Fruit fly (Drosophila melanogaster): ENCODE data around the gene mbm.

The mbm gene

DNA sequence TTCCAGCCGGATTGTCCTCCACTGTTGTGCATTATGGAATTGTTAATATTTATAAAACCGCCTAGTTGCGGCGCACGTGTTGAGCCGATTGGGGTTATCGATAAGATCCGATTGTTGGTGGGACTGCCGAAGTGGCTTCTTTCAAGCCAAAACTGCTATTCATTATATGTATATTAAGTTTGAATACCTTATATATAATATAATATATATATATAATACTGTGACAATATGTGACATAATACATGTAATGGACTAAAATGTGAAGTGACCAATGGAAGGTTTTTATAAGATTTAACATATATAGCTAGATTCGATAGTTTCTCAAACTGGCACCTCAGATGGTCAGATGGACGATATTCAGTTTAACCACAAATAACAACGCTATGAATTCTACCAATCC is at the start of gene mbm, which contains the start of gene CG11555:
TSS of gene mbm (minus strand) at position 113 of the 400 bp plus-strand sequence.
TSS of gene CG11555 (plus strand) at position 234 of the 400 bp plus-strand sequence.
- peak; percentile 40 for TF ChIP-seq Sp1 (GFP tag; optimal IDR thresholded peaks at IDR 0.05)
- TF ChIP-seq Myc (optimal IDR thresholded peaks at IDR 0.05) = peak; percentile 94
- TF ChIP-seq HLH106 (tag; optimal IDR thresholded peaks at IDR 0.05) = peak; percentile 56
- TF ChIP-seq Dfd (GFP tag; optimal IDR thresholded peaks at IDR 0.05) = no peak
- no peak for TF ChIP-seq CrebA (GFP tag; optimal IDR thresholded peaks at IDR 0.05; ENCODE audit: borderline replicate concordance)
- no peak for TF ChIP-seq dmrt93B (GFP tag; optimal IDR thresholded peaks at IDR 0.05)
- no peak for TF ChIP-seq psq (GFP tag; optimal IDR thresholded peaks at IDR 0.05)
- no peak for TF ChIP-seq woc (GFP tag; optimal IDR thresholded peaks at IDR 0.05)
- TF ChIP-seq Jra (GFP tag; optimal IDR thresholded peaks at IDR 0.05) = no peak
- no peak for TF ChIP-seq Hr78 (GFP tag; optimal IDR thresholded peaks at IDR 0.05)
- no peak for TF ChIP-seq lola (GFP tag; optimal IDR thresholded peaks at IDR 0.05)
- TF ChIP-seq pan (optimal IDR thresholded peaks at IDR 0.05) = no peak
- TF ChIP-seq tai (GFP tag; optimal IDR thresholded peaks at IDR 0.05) = no peak
- no peak for TF ChIP-seq Abd-B (GFP tag; optimal IDR thresholded peaks at IDR 0.05)
- no peak for TF ChIP-seq N (GFP tag; optimal IDR thresholded peaks at IDR 0.05)
- TF ChIP-seq usp (GFP tag; optimal IDR thresholded peaks at IDR 0.05) = no peak
- TF ChIP-seq rgr (GFP tag; optimal IDR thresholded peaks at IDR 0.05) = no peak
- no peak for TF ChIP-seq ey (GFP tag; optimal IDR thresholded peaks at IDR 0.05)
- no peak for TF ChIP-seq sv (GFP tag; optimal IDR thresholded peaks at IDR 0.05)
- no peak for TF ChIP-seq fru (GFP tag; optimal IDR thresholded peaks at IDR 0.05)
- no peak for TF ChIP-seq Vsx2 (GFP tag; optimal IDR thresholded peaks at IDR 0.05; ENCODE audit: partially characterized antibody)
- no peak for TF ChIP-seq Rel (GFP tag; optimal IDR thresholded peaks at IDR 0.05)
- TF ChIP-seq Rel (tag; optimal IDR thresholded peaks at IDR 0.05) = peak; percentile 6
- TF ChIP-seq Hr83 (GFP tag; optimal IDR thresholded peaks at IDR 0.05; ENCODE audit: poor library complexity, severe bottlenecking) = no peak
- TF ChIP-seq Hnf4 (GFP tag; optimal IDR thresholded peaks at IDR 0.05) = no peak
- TF ChIP-seq CG32264 (GFP tag; optimal IDR thresholded peaks at IDR 0.05) = no peak
- TF ChIP-seq GATAd (GFP tag; optimal IDR thresholded peaks at IDR 0.05) = no peak
- no peak for TF ChIP-seq brk (GFP tag; optimal IDR thresholded peaks at IDR 0.05)
- TF ChIP-seq dl (GFP tag; optimal IDR thresholded peaks at IDR 0.05; ENCODE audit: insufficient read depth in 1 of 2, partially characterized antibody in 2 of 2) = no peak

DNA sequence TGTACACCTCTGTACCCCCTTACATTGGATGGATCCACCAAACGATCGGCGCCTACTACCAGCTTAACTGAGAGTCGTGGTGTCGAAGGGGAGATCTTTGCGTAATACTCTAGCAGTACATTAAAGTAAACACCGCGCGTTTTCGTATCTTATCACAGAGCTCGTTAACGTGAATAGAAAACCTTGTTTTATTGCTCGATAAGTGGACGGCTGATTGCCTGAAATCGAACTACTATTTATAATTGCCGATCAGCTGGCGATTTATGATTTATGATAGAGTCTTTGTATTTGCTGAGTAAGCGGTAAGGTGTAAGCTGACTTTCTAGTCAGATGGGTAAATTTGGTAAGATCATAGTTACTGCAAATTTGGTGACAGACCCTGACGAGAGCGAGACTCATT is 49.4 kb upstream of the mbm start:
- TF ChIP-seq Jra (GFP tag; optimal IDR thresholded peaks at IDR 0.05) = no peak
- TF ChIP-seq GATAd (GFP tag; optimal IDR thresholded peaks at IDR 0.05) = no peak
- TF ChIP-seq CG32264 (GFP tag; optimal IDR thresholded peaks at IDR 0.05) = no peak
- TF ChIP-seq usp (GFP tag; optimal IDR thresholded peaks at IDR 0.05) = no peak
- no peak for TF ChIP-seq jim (GFP tag; optimal IDR thresholded peaks at IDR 0.05)
- no peak for TF ChIP-seq tai (GFP tag; optimal IDR thresholded peaks at IDR 0.05)
- TF ChIP-seq Mio (GFP tag; optimal IDR thresholded peaks at IDR 0.05) = no peak
- TF ChIP-seq OdsH (GFP tag; optimal IDR thresholded peaks at IDR 0.05) = no peak
- no peak for TF ChIP-seq woc (GFP tag; optimal IDR thresholded peaks at IDR 0.05)
- no peak for TF ChIP-seq HLH106 (tag; optimal IDR thresholded peaks at IDR 0.05)
- no peak for TF ChIP-seq dl (GFP tag; optimal IDR thresholded peaks at IDR 0.05; ENCODE audit: insufficient read depth in 1 of 2, partially characterized antibody in 2 of 2)
- no peak for TF ChIP-seq ey (GFP tag; optimal IDR thresholded peaks at IDR 0.05)
- no peak for TF ChIP-seq Rel (GFP tag; optimal IDR thresholded peaks at IDR 0.05)
- no peak for TF ChIP-seq Rel (tag; optimal IDR thresholded peaks at IDR 0.05)
- TF ChIP-seq CG9705 (GFP tag; optimal IDR thresholded peaks at IDR 0.05) = no peak
- no peak for TF ChIP-seq sage (GFP tag; optimal IDR thresholded peaks at IDR 0.05)
- no peak for TF ChIP-seq rgr (GFP tag; optimal IDR thresholded peaks at IDR 0.05)
- TF ChIP-seq dmrt93B (GFP tag; optimal IDR thresholded peaks at IDR 0.05) = no peak
- no peak for TF ChIP-seq Myc (optimal IDR thresholded peaks at IDR 0.05)

dm6 chr2L:321793-322192 is 48.3 kb upstream of the mbm start, which contains the start of gene CG33127:
TSS of gene CG33127 (plus strand) at chr2L:322101.
- TF ChIP-seq Sp1 (GFP tag; optimal IDR thresholded peaks at IDR 0.05) (no peak), sage (GFP tag; optimal IDR thresholded peaks at IDR 0.05) (no peak), Dif (GFP tag; optimal IDR thresholded peaks at IDR 0.05; ENCODE audit: partially characterized antibody) (no peak), br (GFP tag; optimal IDR thresholded peaks at IDR 0.05) (no peak), tai (GFP tag; optimal IDR thresholded peaks at IDR 0.05) (no peak), Rel (GFP tag; optimal IDR thresholded peaks at IDR 0.05) (no peak), Rel (tag; optimal IDR thresholded peaks at IDR 0.05) (no peak), foxo (GFP tag; optimal IDR thresholded peaks at IDR 0.05) (no peak), dsf (GFP tag; optimal IDR thresholded peaks at IDR 0.05; ENCODE audit: borderline replicate concordance) (no peak), dmrt93B (GFP tag; optimal IDR thresholded peaks at IDR 0.05) (no peak), Jra (GFP tag; optimal IDR thresholded peaks at IDR 0.05) (no peak), GATAd (GFP tag; optimal IDR thresholded peaks at IDR 0.05) (no peak)

Measured in whole organism, wandering third instar larva.